Worm (Caenorhabditis elegans): Measurements from ENCODE around the gene F25E5.5.

F25E5.5 gene

ce11 chrV:7431016-7431415 lies 16.0 kb upstream of the F25E5.5 start, which contains the start of gene srw-71:
Gene srw-71 (minus strand): TSS chrV:7431116.
- TF ChIP-seq lin-32 (GFP tag; optimal IDR thresholded peaks at IDR 0.05) (no peak), nhr-12 (tag; optimal IDR thresholded peaks at IDR 0.05) (no peak), ceh-83 (GFP tag; optimal IDR thresholded peaks at IDR 0.05) (no peak), elt-1 (tag; optimal IDR thresholded peaks at IDR 0.05; ENCODE audit: borderline replicate concordance, insufficient read depth) (no peak), drap-1 (GFP tag; optimal IDR thresholded peaks at IDR 0.05) (no peak), zip-8 (tag; optimal IDR thresholded peaks at IDR 0.05) (no peak), unc-120 (tag; optimal IDR thresholded peaks at IDR 0.05; ENCODE audit: poor library complexity, severe bottlenecking) (no peak), ham-2 (GFP tag; optimal IDR thresholded peaks at IDR 0.05) (no peak), sem-2 (GFP tag; optimal IDR thresholded peaks at IDR 0.05) (no peak), sptf-1 (tag; optimal IDR thresholded peaks at IDR 0.05) (no peak), nhr-28 (tag; optimal IDR thresholded peaks at IDR 0.05) (no peak), ceh-43 (GFP tag; optimal IDR thresholded peaks at IDR 0.05) (no peak)

ce11 chrV:7432441-7433146 lies 14.5 kb upstream of the F25E5.5 start:
- TF ChIP-seq mep-1 (tag; optimal IDR thresholded peaks at IDR 0.05), result no peak
- TF ChIP-seq elt-3 (tag; optimal IDR thresholded peaks at IDR 0.05), result no peak
- no peak for TF ChIP-seq nhr-12 (tag; optimal IDR thresholded peaks at IDR 0.05)
- no peak for TF ChIP-seq flh-1 (GFP tag; optimal IDR thresholded peaks at IDR 0.05)
- no peak for TF ChIP-seq M03D4.4 (tag; optimal IDR thresholded peaks at IDR 0.05)
- TF ChIP-seq nhr-237 (tag; optimal IDR thresholded peaks at IDR 0.05), result no peak
- no peak for TF ChIP-seq lsy-2 (tag; optimal IDR thresholded peaks at IDR 0.05)
- no peak for TF ChIP-seq unc-39 (tag; optimal IDR thresholded peaks at IDR 0.05)
- TF ChIP-seq sem-2 (GFP tag; optimal IDR thresholded peaks at IDR 0.05), result no peak
- no peak for TF ChIP-seq cnd-1 (tag; optimal IDR thresholded peaks at IDR 0.05)
- no peak for TF ChIP-seq sptf-1 (tag; optimal IDR thresholded peaks at IDR 0.05)
- no peak for TF ChIP-seq lin-13 (tag; optimal IDR thresholded peaks at IDR 0.05)
- no peak for TF ChIP-seq nhr-28 (tag; optimal IDR thresholded peaks at IDR 0.05)
- no peak for TF ChIP-seq zip-8 (tag; optimal IDR thresholded peaks at IDR 0.05)
- TF ChIP-seq snpc-4 (tag; optimal IDR thresholded peaks at IDR 0.05), result no peak
- no peak for TF ChIP-seq ceh-43 (GFP tag; optimal IDR thresholded peaks at IDR 0.05)
- no peak for TF ChIP-seq unc-62 (GFP tag; optimal IDR thresholded peaks at IDR 0.05)

ce11 chrV:7434805-7435363 lies 12.2 kb upstream of the F25E5.5 start:
- TF ChIP-seq nhr-12 (tag; optimal IDR thresholded peaks at IDR 0.05) (no peak), M03D4.4 (tag; optimal IDR thresholded peaks at IDR 0.05) (no peak), sem-2 (GFP tag; optimal IDR thresholded peaks at IDR 0.05) (no peak), mab-5 (tag; optimal IDR thresholded peaks at IDR 0.05) (no peak), snpc-4 (tag; optimal IDR thresholded peaks at IDR 0.05) (no peak), drap-1 (GFP tag; optimal IDR thresholded peaks at IDR 0.05) (no peak), ces-1 (GFP tag; optimal IDR thresholded peaks at IDR 0.05) (no peak), ceh-43 (GFP tag; optimal IDR thresholded peaks at IDR 0.05) (no peak), nhr-237 (tag; optimal IDR thresholded peaks at IDR 0.05) (no peak), zip-8 (tag; optimal IDR thresholded peaks at IDR 0.05) (no peak), pha-4 (tag; optimal IDR thresholded peaks at IDR 0.05) (no peak), hlh-1 (tag; optimal IDR thresholded peaks at IDR 0.05) (no peak), sptf-1 (tag; optimal IDR thresholded peaks at IDR 0.05) (no peak), elt-3 (tag; optimal IDR thresholded peaks at IDR 0.05) (no peak), unc-62 (GFP tag; optimal IDR thresholded peaks at IDR 0.05) (no peak), bed-3 (GFP tag; optimal IDR thresholded peaks at IDR 0.05) (no peak), unc-120 (tag; optimal IDR thresholded peaks at IDR 0.05; ENCODE audit: poor library complexity, severe bottlenecking) (no peak), unc-39 (tag; optimal IDR thresholded peaks at IDR 0.05) (no peak), ceh-83 (GFP tag; optimal IDR thresholded peaks at IDR 0.05) (no peak), lsy-2 (tag; optimal IDR thresholded peaks at IDR 0.05) (no peak)

ce11 chrV:7435376-7436204 lies 11.5 kb upstream of the F25E5.5 start, which contains the start of the genes ddo-2 and F25E5.8:
Gene ddo-2 (minus strand): TSS chrV:7435705.
Gene F25E5.8 (plus strand): TSS chrV:7435930.
- no peak for TF ChIP-seq mep-1 (tag; optimal IDR thresholded peaks at IDR 0.05)
- no peak for TF ChIP-seq flh-1 (GFP tag; optimal IDR thresholded peaks at IDR 0.05)
- no peak for TF ChIP-seq nhr-76 (tag; optimal IDR thresholded peaks at IDR 0.05)
- no peak for TF ChIP-seq tbx-8 (GFP tag; optimal IDR thresholded peaks at IDR 0.05)
- no peak for TF ChIP-seq lsy-2 (tag; optimal IDR thresholded peaks at IDR 0.05)
- TF ChIP-seq nhr-12 (tag; optimal IDR thresholded peaks at IDR 0.05), result no peak
